Worm (Caenorhabditis elegans): ENCODE data around the gene Y38C1AA.19.
A peak's percentile ranks its signal among the peaks of the same experiment; 100 is the strongest.

Gene Y38C1AA.19

ce11 chrIV:202921-203652 is 43.1 kb downstream of the Y38C1AA.19 start, which contains the start of gene gfrp-1:
TSS of gene gfrp-1 (plus strand) at chrIV:203602.
- TF ChIP-seq ZK546.5 (tag; optimal IDR thresholded peaks at IDR 0.05) (no peak), lim-7 (GFP tag; IDR thresholded peaks at IDR 0.05) (no peak), zip-2 (tag; optimal IDR thresholded peaks at IDR 0.05) (no peak), unc-62 (GFP tag; optimal IDR thresholded peaks at IDR 0.05 in 1 of 2) (no peak), unc-62 (tag; optimal IDR thresholded peaks at IDR 0.05) (no peak), rbr-2 (tag; optimal IDR thresholded peaks at IDR 0.05) (no peak), aha-1 (tag) (peak; percentile 52), egl-43 (GFP tag; IDR thresholded peaks at IDR 0.05) (no peak)

- TF ChIP-seq nhr-102 (tag; optimal IDR thresholded peaks at IDR 0.05) (no peak), mep-1 (tag; optimal IDR thresholded peaks at IDR 0.05) (no peak), hif-1 (tag; optimal IDR thresholded peaks at IDR 0.05) (no peak), nhr-237 (tag; optimal IDR thresholded peaks at IDR 0.05) (no peak), lsy-2 (tag; optimal IDR thresholded peaks at IDR 0.05) (no peak), hmg-1.1 (GFP tag; IDR thresholded peaks at IDR 0.05) (no peak), fkh-10 (GFP tag; optimal IDR thresholded peaks at IDR 0.05) (no peak), nhr-77 (tag; optimal IDR thresholded peaks at IDR 0.05) (no peak), dmd-6 (GFP tag; IDR thresholded peaks at IDR 0.05) (no peak), lim-7 (GFP tag; IDR thresholded peaks at IDR 0.05) (no peak), dmd-8 (GFP tag; IDR thresholded peaks at IDR 0.05) (no peak), daf-8 (GFP tag; IDR thresholded peaks at IDR 0.05) (no peak)
Observed at ce11 chrIV:204998-205397, 45.0 kb downstream of the Y38C1AA.19 start, which contains the start of gene coa-1. TSS of gene coa-1 (plus strand) at chrIV:205298.

DNA sequence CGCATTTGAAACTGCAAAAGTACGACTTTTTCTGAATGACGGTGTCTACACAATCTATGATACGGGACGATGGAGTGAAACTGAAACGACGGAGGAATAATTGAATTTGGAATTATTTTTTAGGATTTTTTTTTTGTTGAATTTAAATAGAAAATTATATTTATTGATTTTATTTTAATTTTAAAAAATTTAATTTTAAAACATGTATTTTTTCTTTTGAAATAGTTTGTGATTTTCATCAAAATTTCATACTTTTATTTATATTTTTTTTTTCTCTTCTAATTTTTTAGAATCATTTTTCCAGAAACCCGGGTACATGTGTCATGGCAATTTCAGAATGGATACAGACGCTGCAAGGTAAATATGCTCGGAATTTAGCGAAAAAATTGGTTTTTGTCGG is 47.9 kb downstream of the Y38C1AA.19 start, which contains the start of gene Y38C1AA.1:
Gene Y38C1AA.1 (plus strand): TSS at position 301 of the 400 bp plus-strand sequence.
- TF ChIP-seq nhr-10 (tag; optimal IDR thresholded peaks at IDR 0.05) (no peak), arid-1 (GFP tag; conservative IDR thresholded peaks at IDR 0.05) (no peak), zfp-3 (GFP tag; conservative IDR thresholded peaks at IDR 0.05) (no peak), zfp-2 (tag; optimal IDR thresholded peaks at IDR 0.05) (no peak), ztf-7 (tag; optimal IDR thresholded peaks at IDR 0.05) (no peak), rbr-2 (tag; optimal IDR thresholded peaks at IDR 0.05) (no peak), madf-5 (GFP tag; IDR thresholded peaks at IDR 0.05) (no peak), spr-3 (GFP tag; optimal IDR thresholded peaks at IDR 0.05) (no peak), skn-1 (tag; optimal IDR thresholded peaks at IDR 0.05) (no peak), nhr-25 (tag; optimal IDR thresholded peaks at IDR 0.05; ENCODE audit: borderline replicate concordance, insufficient read depth) (no peak), ceh-44 (GFP tag; IDR thresholded peaks at IDR 0.05) (no peak), lin-38 (GFP tag; IDR thresholded peaks at IDR 0.05) (no peak), nhr-111 (GFP tag; optimal IDR thresholded peaks at IDR 0.05) (no peak), hlh-11 (tag; optimal IDR thresholded peaks at IDR 0.05) (no peak)

ce11 chrIV:210591-210990 is 50.6 kb downstream of the Y38C1AA.19 start:
- TF ChIP-seq Y5F2A.4 (GFP tag; optimal IDR thresholded peaks at IDR 0.05) (no peak), mep-1 (tag; optimal IDR thresholded peaks at IDR 0.05) (no peak), madf-5 (GFP tag; IDR thresholded peaks at IDR 0.05) (no peak), zfp-2 (tag; optimal IDR thresholded peaks at IDR 0.05) (no peak), cey-2 (tag; optimal IDR thresholded peaks at IDR 0.05; ENCODE audit: borderline replicate concordance, insufficient read depth) (no peak), snpc-1.2 (GFP tag; IDR thresholded peaks at IDR 0.05) (no peak), pqm-1 (tag; optimal IDR thresholded peaks at IDR 0.05) (peak; percentile 64), F49E8.2 (tag; optimal IDR thresholded peaks at IDR 0.05; ENCODE audit: borderline replicate concordance) (no peak), nhr-48 (tag; optimal IDR thresholded peaks at IDR 0.05) (peak; percentile 70), lir-3 (tag; optimal IDR thresholded peaks at IDR 0.05) (no peak), nhr-11 (tag; optimal IDR thresholded peaks at IDR 0.05) (no peak), madf-9 (GFP tag; conservative IDR thresholded peaks at IDR 0.05) (no peak), dmd-8 (GFP tag; IDR thresholded peaks at IDR 0.05) (no peak), dve-1 (tag; optimal IDR thresholded peaks at IDR 0.05; ENCODE audit: insufficient read depth) (peak; percentile 91), Y75B8A.6 (GFP tag; IDR thresholded peaks at IDR 0.05) (0 out of 2 replicates have a peak, but pooled peaks have one; percentile 70), D1046.2 (GFP tag; IDR thresholded peaks at IDR 0.05) (no peak), dpl-1 (GFP tag; optimal IDR thresholded peaks at IDR 0.05) (peak; percentile 44), T26A8.4 (GFP tag; IDR thresholded peaks at IDR 0.05) (no peak), fos-1 (tag; optimal IDR thresholded peaks at IDR 0.05) (no peak)
